Worm (Caenorhabditis elegans) whole organism, L4 larva: ENCODE measurements around the gene srx-36.

Experiments
- D1046.2 ChIP-seq: fragments of 200-800 bp; sonication (Bioruptor generic); IDR thresholded peaks from 2 replicates; pipeline ENCODE4 v1.3.6; 2022; ENCODE audit warnings: missing genetic modification characterization, missing compliant biosample characterization
- F37D6.2 ChIP-seq: sonication (generic microtip); optimal IDR thresholded peaks from 2 replicates; lab custom pipeline; 2016; ENCODE audit warnings: mild to moderate bottlenecking, missing genetic modification characterization, missing compliant biosample characterization
- F44E2.7 ChIP-seq: fragments of 200-800 bp; sonication (Bioruptor generic); IDR thresholded peaks from 2 replicates; pipeline ENCODE4 v2.1.2; 2022; ENCODE audit warnings: missing genetic modification characterization, missing compliant biosample characterization
- T26A8.4 ChIP-seq: fragments of 200-800 bp; sonication (Bioruptor generic); IDR thresholded peaks from 2 replicates; pipeline ENCODE4 v1.3.6; 2022; ENCODE audit warnings: missing genetic modification characterization, missing compliant biosample characterization
- ZK546.5 ChIP-seq, 2 experiments: sonication (generic microtip); optimal IDR thresholded peaks; 2 replicates each; lab custom pipeline; 2017; ENCODE audit warnings: missing biosample characterization in 2 of 2, missing genetic modification characterization in 2 of 2
- ceh-28 ChIP-seq: fragments of 150-350 bp; optimal IDR thresholded peaks from 2 replicates; lab custom pipeline; 2014; ENCODE audit warnings: missing biosample characterization, missing genetic modification reagents, missing genetic modification characterization
- ceh-32 ChIP-seq: sonication (generic microtip); optimal IDR thresholded peaks from 2 replicates; lab custom pipeline; 2016; ENCODE audit warnings: mild to moderate bottlenecking, missing genetic modification characterization, missing compliant biosample characterization; ENCODE audit not compliant: poor library complexity
- ceh-82 ChIP-seq: sonication (generic microtip); optimal IDR thresholded peaks from 2 replicates; lab custom pipeline; 2017; ENCODE audit warnings: missing biosample characterization, missing genetic modification characterization
- ces-1 ChIP-seq: fragments of 150-350 bp; sonication (generic microtip); optimal IDR thresholded peaks from 4 replicates; lab custom pipeline; 2014; ENCODE audit warnings: missing biosample characterization, missing genetic modification reagents, missing genetic modification characterization
- ctbp-1 ChIP-seq: fragments of 200-800 bp; sonication (Bioruptor generic); IDR thresholded peaks from 2 replicates; pipeline ENCODE4 v1.3.6; 2022; ENCODE audit warnings: missing genetic modification reagents, missing genetic modification characterization, missing compliant biosample characterization
- daf-16 ChIP-seq, 3 experiments: sonication (generic microtip); optimal IDR thresholded peaks; 2 replicates each; lab custom pipeline; 2016 to 2017; ENCODE audit warnings: missing genetic modification characterization in 3 of 3, missing genetic modification reagents in 3 of 3, mild to moderate bottlenecking in 2 of 3, missing compliant biosample characterization in 2 of 3, missing biosample characterization in 1 of 3, moderate library complexity in 1 of 3
- dmd-6 ChIP-seq: fragments of 200-800 bp; sonication (Bioruptor generic); IDR thresholded peaks from 2 replicates; pipeline ENCODE4 v1.3.6; 2022; ENCODE audit warnings: missing genetic modification reagents, missing genetic modification characterization, missing compliant biosample characterization
- dmd-8 ChIP-seq: fragments of 200-800 bp; sonication (Bioruptor generic); IDR thresholded peaks from 2 replicates; pipeline ENCODE4 v1.3.6; 2022; ENCODE audit warnings: missing genetic modification characterization, missing compliant biosample characterization
- dmd-9 ChIP-seq: fragments of 200-800 bp; sonication (Bioruptor generic); IDR thresholded peaks from 2 replicates; pipeline ENCODE4 v1.3.6; 2022; ENCODE audit warnings: missing genetic modification reagents, missing genetic modification characterization, missing compliant biosample characterization
- duxl-1 ChIP-seq: sonication (generic microtip); optimal IDR thresholded peaks from 2 replicates; lab custom pipeline; 2016; ENCODE audit warnings: mild to moderate bottlenecking, missing genetic modification characterization, moderate library complexity, missing compliant biosample characterization; ENCODE audit not compliant: poor library complexity
- dve-1 ChIP-seq: sonication (generic microtip); optimal IDR thresholded peaks from 2 replicates; lab custom pipeline; 2017; ENCODE audit warnings: antibody characterized with exemption, mild to moderate bottlenecking, missing genetic modification characterization, missing compliant biosample characterization; ENCODE audit not compliant: insufficient read depth
- fkh-10 ChIP-seq: fragments of 150-350 bp; optimal IDR thresholded peaks from 2 replicates; lab custom pipeline; 2014; ENCODE audit warnings: missing biosample characterization, missing genetic modification reagents, missing genetic modification characterization
- hif-1 ChIP-seq, 2 experiments: sonication (generic microtip); optimal IDR thresholded peaks; 2 replicates each; lab custom pipeline; 2016 to 2017; ENCODE audit warnings: missing compliant biosample characterization in 2 of 2, missing genetic modification characterization in 2 of 2, missing genetic modification reagents in 2 of 2, missing genotype in 2 of 2, mild to moderate bottlenecking in 1 of 2
- hlh-11 ChIP-seq: fragments of 200-800 bp; sonication (Bioruptor generic); optimal IDR thresholded peaks from 2 replicates; lab custom pipeline; 2018; ENCODE audit warnings: mild to moderate bottlenecking, missing genetic modification characterization, missing compliant biosample characterization
- hlh-30 ChIP-seq: sonication (generic microtip); optimal IDR thresholded peaks from 2 replicates; lab custom pipeline; 2017; ENCODE audit warnings: antibody characterized with exemption, mild to moderate bottlenecking, missing genetic modification characterization, missing compliant biosample characterization; ENCODE audit not compliant: insufficient read depth
- hmg-1.1 ChIP-seq: fragments of 200-800 bp; sonication (Bioruptor generic); IDR thresholded peaks from 2 replicates; pipeline ENCODE4 v1.3.6; 2022; ENCODE audit warnings: missing genetic modification reagents, missing genetic modification characterization, missing compliant biosample characterization
- jun-1 ChIP-seq: fragments of 150-350 bp; optimal IDR thresholded peaks from 2 replicates; lab custom pipeline; 2014; ENCODE audit warnings: missing biosample characterization, missing genetic modification reagents, missing genetic modification characterization
- lin-38 ChIP-seq: fragments of 200-800 bp; sonication (Bioruptor generic); IDR thresholded peaks from 2 replicates; pipeline ENCODE4 v1.3.6; 2022; ENCODE audit warnings: missing genetic modification reagents, missing genetic modification characterization, missing compliant biosample characterization
- mep-1 ChIP-seq: fragments of 150-350 bp; sonication (generic microtip); optimal IDR thresholded peaks from 3 replicates; lab custom pipeline; 2014; ENCODE audit warnings: missing biosample characterization, missing genetic modification characterization
- mxl-2 ChIP-seq: fragments of 200-800 bp; sonication (Bioruptor generic); conservative IDR thresholded peaks from 2 replicates; pipeline ENCODE4 v1.3.6; 2022; ENCODE audit warnings: missing genetic modification reagents, missing genetic modification characterization, missing compliant biosample characterization
- nhr-102 ChIP-seq: sonication (generic microtip); optimal IDR thresholded peaks from 2 replicates; lab custom pipeline; 2016; ENCODE audit warnings: mild to moderate bottlenecking, missing genetic modification characterization, moderate library complexity, missing compliant biosample characterization
- nhr-11 ChIP-seq: fragments of 150-350 bp; optimal IDR thresholded peaks from 2 replicates; lab custom pipeline; 2014; ENCODE audit warnings: missing biosample characterization, missing genetic modification characterization
- nhr-28 ChIP-seq: fragments of 150-350 bp; optimal IDR thresholded peaks from 2 replicates; lab custom pipeline; 2014; ENCODE audit warnings: missing biosample characterization, missing genetic modification characterization
- nhr-41 ChIP-seq: fragments of 200-800 bp; sonication (Bioruptor generic); IDR thresholded peaks from 2 replicates; pipeline ENCODE4 v1.3.6; 2022; ENCODE audit warnings: missing genetic modification reagents, missing genetic modification characterization, missing compliant biosample characterization
- nhr-42 ChIP-seq: fragments of 200-800 bp; sonication (Bioruptor generic); IDR thresholded peaks from 2 replicates; pipeline ENCODE4 v1.3.6; 2022; ENCODE audit warnings: missing genetic modification characterization, missing compliant biosample characterization
- nhr-6 ChIP-seq: fragments of 150-350 bp; optimal IDR thresholded peaks from 2 replicates; lab custom pipeline; 2014; ENCODE audit warnings: missing biosample characterization, missing genetic modification characterization
- nhr-76 ChIP-seq: fragments of 150-350 bp; optimal IDR thresholded peaks from 2 replicates; lab custom pipeline; 2014; ENCODE audit warnings: missing biosample characterization, missing genetic modification characterization
- pha-4 ChIP-seq, 2 experiments: fragments of 150-350 bp in 1 of 2; fragments of 200-800 bp in 1 of 2; sonication (Bioruptor generic) in 1 of 2; IDR thresholded peaks in 1 of 2; optimal IDR thresholded peaks in 1 of 2; 2 replicates each; pipeline versions ENCODE4 v1.3.6 to Lab custom; 2014 to 2022; ENCODE audit warnings: missing genetic modification characterization in 2 of 2, missing genetic modification reagents in 2 of 2, missing biosample characterization in 1 of 2, missing compliant biosample characterization in 1 of 2
- php-3 ChIP-seq: fragments of 200-800 bp; sonication (Bioruptor generic); IDR thresholded peaks from 2 replicates; pipeline ENCODE4 v1.3.6; 2022; ENCODE audit warnings: missing genetic modification reagents, missing genetic modification characterization, missing compliant biosample characterization
- pqm-1 ChIP-seq: sonication (generic microtip); optimal IDR thresholded peaks from 2 replicates; lab custom pipeline; 2017; ENCODE audit warnings: missing biosample characterization, missing genetic modification characterization
- rbr-2 ChIP-seq: sonication (generic microtip); optimal IDR thresholded peaks from 2 replicates; lab custom pipeline; 2016; ENCODE audit warnings: missing genotype, missing genetic modification characterization, missing compliant biosample characterization
- snpc-4 ChIP-seq: fragments of 150-350 bp; optimal IDR thresholded peaks from 2 replicates; lab custom pipeline; 2014; ENCODE audit warnings: missing biosample characterization, missing genetic modification characterization
- tag-97 ChIP-seq: fragments of 200-800 bp; sonication (Bioruptor generic); IDR thresholded peaks from 2 replicates; pipeline ENCODE4 v1.3.6; 2022; ENCODE audit warnings: missing genetic modification characterization, missing compliant biosample characterization
- unc-130 ChIP-seq: sonication (generic microtip); optimal IDR thresholded peaks from 2 replicates; lab custom pipeline; 2016; ENCODE audit warnings: missing genetic modification reagents, missing genetic modification characterization, missing compliant biosample characterization
- unc-39 ChIP-seq: sonication (generic microtip); optimal IDR thresholded peaks from 2 replicates; lab custom pipeline; 2017; ENCODE audit warnings: missing biosample characterization, missing genetic modification characterization
- unc-62 ChIP-seq, 3 experiments: fragments of 150-350 bp in 1 of 3; sonication (generic microtip); optimal IDR thresholded peaks in 2 of 3; peaks in 1 of 3; 1 replicate in 1 of 3; 2 replicates in 2 of 3; lab custom pipeline; 2014 to 2017; ENCODE audit warnings: missing biosample characterization in 3 of 3, missing genetic modification characterization in 3 of 3, missing genetic modification reagents in 3 of 3, missing genotype in 1 of 3
- vab-7 ChIP-seq: fragments of 200-800 bp; sonication (Bioruptor generic); IDR thresholded peaks from 2 replicates; pipeline ENCODE4 v1.3.6; 2022; ENCODE audit warnings: missing genetic modification reagents, missing genetic modification characterization, missing compliant biosample characterization
- zfp-2 ChIP-seq: sonication (generic microtip); optimal IDR thresholded peaks from 2 replicates; lab custom pipeline; 2016; ENCODE audit warnings: mild to moderate bottlenecking, missing genetic modification characterization, missing compliant biosample characterization
- zfp-3 ChIP-seq: fragments of 200-800 bp; sonication (Bioruptor generic); conservative IDR thresholded peaks from 2 replicates; pipeline ENCODE4 v1.3.6; 2022; ENCODE audit warnings: missing genetic modification reagents, missing genetic modification characterization, missing compliant biosample characterization
- zip-11 ChIP-seq: fragments of 200-800 bp; sonication (Bioruptor generic); IDR thresholded peaks from 2 replicates; pipeline ENCODE4 v1.3.6; 2022; ENCODE audit warnings: missing genetic modification characterization, missing compliant biosample characterization
- zip-2 ChIP-seq: fragments of 150-350 bp; optimal IDR thresholded peaks from 2 replicates; lab custom pipeline; 2014; ENCODE audit warnings: missing biosample characterization, missing genetic modification characterization

The srx-36 gene

DNA sequence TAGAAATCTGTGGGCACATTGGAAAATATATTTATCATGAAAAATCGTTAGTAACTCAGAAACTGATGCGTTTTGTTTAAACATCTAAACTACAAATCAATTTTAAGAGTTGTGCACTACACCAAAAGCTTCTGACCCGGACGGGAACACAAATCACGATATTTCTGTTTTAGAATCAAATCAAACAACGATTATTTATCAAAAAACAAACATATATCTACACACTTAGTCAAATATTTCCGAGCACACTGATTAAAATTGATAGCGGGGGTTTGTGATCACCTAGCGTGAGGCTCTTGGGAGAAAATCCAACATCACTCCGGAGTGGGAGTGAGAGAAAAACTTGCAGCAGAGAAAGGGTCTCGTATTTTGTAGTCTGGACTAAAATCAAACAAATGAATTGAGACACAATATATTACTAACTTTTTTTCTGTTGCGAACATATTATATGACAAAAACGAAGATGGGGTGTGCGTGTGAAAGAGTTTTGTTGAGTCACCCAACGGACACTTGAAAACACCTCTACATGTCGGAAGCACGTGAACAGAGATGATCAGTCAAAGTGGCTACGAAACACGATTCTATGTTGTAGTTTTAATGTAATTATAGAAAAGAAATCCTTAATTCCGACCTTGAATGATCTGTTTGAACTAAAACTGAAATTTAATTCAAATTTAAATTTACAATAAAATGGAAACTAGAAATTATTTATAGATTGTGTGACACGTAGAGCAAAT is 35.5 kb downstream of the srx-36 start:
- no peak for TF ChIP-seq nhr-6 (tag; lab: Kevin White, UChicago)
- TF ChIP-seq snpc-4 = no peak
- TF ChIP-seq mxl-2 = 0 out of 2 replicates have a peak, but pooled peaks have one; percentile 44
- peak in 1 of 2 experiments; percentile 48 for TF ChIP-seq unc-62 (GFP tag; optimal IDR thresholded peaks at IDR 0.05 in 1 of 2; lab: Kevin White, UChicago)
- TF ChIP-seq unc-62 (tag; optimal IDR thresholded peaks at IDR 0.05; lab: Kevin White, UChicago) = no peak
- TF ChIP-seq nhr-28 (tag; lab: Kevin White, UChicago) = peak; percentile 91
- no peak for TF ChIP-seq ZK546.5 (tag; optimal IDR thresholded peaks at IDR 0.05; lab: Kevin White, UChicago)
- TF ChIP-seq duxl-1 = no peak
- TF ChIP-seq hlh-30 = peak; percentile 2
- no peak for TF ChIP-seq lin-38
- peak; percentile 84 for TF ChIP-seq pqm-1 (tag; lab: Kevin White, UChicago)
- TF ChIP-seq T26A8.4 (GFP tag; lab: Robert Waterston, UW) = no peak
- TF ChIP-seq nhr-102 = peak; percentile 44
- TF ChIP-seq hlh-11 (tag; lab: Kevin White, UChicago) = peak; percentile 50
- peak; percentile 25 for TF ChIP-seq mep-1 (tag; lab: Kevin White, UChicago)
- TF ChIP-seq daf-16 (GFP tag; optimal IDR thresholded peaks at IDR 0.05; lab: Kevin White, UChicago) = no peak
- peak; percentile 57 for TF ChIP-seq daf-16 (tag; optimal IDR thresholded peaks at IDR 0.05; lab: Kevin White, UChicago)
- 0 out of 2 replicates have a peak, but pooled peaks have one; percentile 30 for TF ChIP-seq php-3 (GFP tag; lab: Robert Waterston, UW)
- no peak for TF ChIP-seq hmg-1.1 (GFP tag; lab: Robert Waterston, UW)
- TF ChIP-seq D1046.2 = no peak
- TF ChIP-seq pha-4 (GFP tag; IDR thresholded peaks at IDR 0.05; lab: Robert Waterston, UW) = no peak
- no peak for TF ChIP-seq pha-4 (tag; optimal IDR thresholded peaks at IDR 0.05; lab: Kevin White, UChicago)
- 0 out of 2 replicates have a peak, but pooled peaks have one; percentile 30 for TF ChIP-seq dmd-6
- peak; percentile 54 for TF ChIP-seq dve-1

DNA sequence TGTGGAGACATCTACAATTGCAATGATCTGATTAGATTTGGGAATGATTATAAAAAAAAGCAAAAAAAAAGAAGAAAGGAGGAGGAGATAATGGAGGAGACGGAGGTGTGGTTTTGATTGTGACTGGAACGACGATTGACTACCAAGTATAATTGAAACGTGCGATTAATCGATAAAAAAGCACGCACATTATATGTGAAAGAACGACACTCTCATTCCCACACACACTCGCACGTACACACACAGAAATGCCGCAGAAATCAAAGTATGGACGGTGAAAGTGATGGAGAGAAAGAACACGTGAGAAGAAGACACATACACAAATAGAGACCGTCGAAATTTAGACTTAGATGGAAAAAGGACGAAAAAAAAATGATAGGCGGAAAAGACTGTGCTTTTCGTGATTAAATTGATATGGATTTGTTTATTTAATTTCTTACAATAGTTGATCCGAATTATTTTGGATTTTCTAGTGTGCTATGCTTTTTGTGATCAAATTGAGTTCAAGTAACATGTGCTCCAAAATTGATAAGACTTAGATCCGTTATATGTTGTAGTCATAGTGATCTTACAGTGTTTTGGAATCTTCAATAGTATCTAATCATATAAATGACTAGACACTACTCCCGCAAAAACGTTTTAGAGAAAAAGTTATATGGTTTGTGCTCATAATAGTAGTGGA is 37.0 kb downstream of the srx-36 start, which contains the start of gene nhr-135:
nhr-135 (minus strand) TSS at position 51 of the 682 bp plus-strand sequence.
- TF ChIP-seq unc-130 (GFP tag; lab: Kevin White, UChicago) (no peak), dmd-9 (no peak), nhr-76 (tag; lab: Kevin White, UChicago) (peak; percentile 7), zfp-3 (GFP tag; lab: Robert Waterston, UW) (no peak), fkh-10 (GFP tag; lab: Kevin White, UChicago) (no peak), zip-11 (GFP tag; lab: Robert Waterston, UW) (no peak), F37D6.2 (no peak), tag-97 (GFP tag; lab: Robert Waterston, UW) (no peak), vab-7 (GFP tag; lab: Robert Waterston, UW) (no peak), ceh-82 (tag; lab: Kevin White, UChicago) (no peak), hmg-1.1 (GFP tag; lab: Robert Waterston, UW) (no peak), ceh-28 (tag; lab: Kevin White, UChicago) (no peak), nhr-11 (no peak), nhr-41 (GFP tag; lab: Robert Waterston, UW) (no peak), zfp-2 (no peak), F44E2.7 (GFP tag; lab: Robert Waterston, UW) (no peak), zip-2 (tag; lab: Kevin White, UChicago) (no peak), nhr-42 (GFP tag; lab: Robert Waterston, UW) (no peak), php-3 (GFP tag; lab: Robert Waterston, UW) (0 out of 2 replicates have a peak, but pooled peaks have one; percentile 37), nhr-28 (tag; lab: Kevin White, UChicago) (peak; percentile 99), dmd-8 (GFP tag; lab: Robert Waterston, UW) (no peak), dve-1 (peak; percentile 78), hif-1 (tag; optimal IDR thresholded peaks at IDR 0.05; lab: Kevin White, UChicago) (peak; percentile 26 to 95), jun-1 (no peak), rbr-2 (no peak), ces-1 (GFP tag; lab: Kevin White, UChicago) (no peak), ctbp-1 (GFP tag; lab: Robert Waterston, UW) (0 out of 2 replicates have a peak, but pooled peaks have one; percentile 33), ceh-32 (tag; lab: Kevin White, UChicago) (no peak), unc-39 (tag; lab: Kevin White, UChicago) (no peak)
